Fruit fly (Drosophila melanogaster) whole organism, embryonic: ENCODE measurements around the gene CG12241.

Source experiments
- B-H1 ChIP-seq: fragments of 200-800 bp; sonication (Bioruptor generic); IDR thresholded peaks from 3 replicates; pipeline ENCODE4 v1.3.6; 2022; ENCODE audit warnings: missing biosample characterization, missing genetic modification characterization
- CG10147 ChIP-seq: fragments of 200-800 bp; sonication (Bioruptor generic); optimal IDR thresholded peaks from 2 replicates; lab custom pipeline; 2019; ENCODE audit warnings: missing biosample characterization, mild to moderate bottlenecking, missing genetic modification characterization, moderate library complexity
- CG10462 ChIP-seq: fragments of 200-800 bp; sonication (Bioruptor generic); optimal IDR thresholded peaks from 2 replicates; lab custom pipeline; 2016; ENCODE audit warnings: missing biosample characterization, missing genetic modification characterization
- CG11085 ChIP-seq: fragments of 200-800 bp; sonication (Bioruptor generic); IDR thresholded peaks from 2 replicates; pipeline ENCODE4 v1.3.6; 2022; ENCODE audit warnings: missing biosample characterization, missing genetic modification characterization
- CG11247 ChIP-seq: fragments of 200-800 bp; sonication (Bioruptor generic); IDR thresholded peaks from 2 replicates; pipeline ENCODE4 v1.3.6; 2022; ENCODE audit warnings: missing biosample characterization, missing genetic modification characterization
- CG11695 ChIP-seq: fragments of 200-800 bp; sonication (Bioruptor generic); IDR thresholded peaks from 3 replicates; pipeline ENCODE4 v1.3.6; 2022; ENCODE audit warnings: missing biosample characterization, missing genetic modification characterization
- CG12104 ChIP-seq: fragments of 200-800 bp; sonication (Bioruptor generic); optimal IDR thresholded peaks from 3 replicates; lab custom pipeline; 2016; ENCODE audit warnings: missing biosample characterization, missing genetic modification characterization
- CG13775 ChIP-seq: fragments of 200-800 bp; sonication (Bioruptor generic); optimal IDR thresholded peaks from 3 replicates; lab custom pipeline; 2017; ENCODE audit warnings: missing biosample characterization, mild to moderate bottlenecking, missing genetic modification characterization
- CG14014 ChIP-seq: fragments of 200-800 bp; sonication (Bioruptor generic); IDR thresholded peaks from 2 replicates; pipeline ENCODE4 v1.3.6; 2022; ENCODE audit warnings: missing biosample characterization, missing genetic modification characterization
- CG14441 ChIP-seq: fragments of 200-800 bp; sonication (Bioruptor generic); IDR thresholded peaks from 2 replicates; pipeline ENCODE4 v1.3.6; 2022; ENCODE audit warnings: missing biosample characterization, missing genetic modification characterization
- CG1529 ChIP-seq: fragments of 200-800 bp; sonication (Bioruptor generic); optimal IDR thresholded peaks from 3 replicates; lab custom pipeline; 2018; ENCODE audit warnings: missing biosample characterization, missing genetic modification characterization
- CG17612 ChIP-seq: fragments of 200-800 bp; sonication (Bioruptor generic); IDR thresholded peaks from 2 replicates; pipeline ENCODE4 v1.3.6; 2022; ENCODE audit warnings: missing biosample characterization, missing genetic modification characterization
- CG2116 ChIP-seq: fragments of 200-800 bp; sonication (Bioruptor generic); optimal IDR thresholded peaks from 3 replicates; lab custom pipeline; 2018; ENCODE audit warnings: missing biosample characterization, mild to moderate bottlenecking, missing genetic modification characterization
- CG31441 ChIP-seq: fragments of 200-800 bp; sonication (Bioruptor generic); IDR thresholded peaks from 2 replicates; pipeline ENCODE4 v1.3.6; 2022; ENCODE audit warnings: missing biosample characterization, missing genetic modification characterization
- CG5245 ChIP-seq: fragments of 200-800 bp; sonication (Bioruptor generic); optimal IDR thresholded peaks from 3 replicates; lab custom pipeline; 2016; ENCODE audit warnings: missing biosample characterization, missing genetic modification characterization
- CG7357 ChIP-seq: fragments of 200-800 bp; sonication (Bioruptor generic); IDR thresholded peaks from 3 replicates; pipeline ENCODE4 v1.3.6; 2022; ENCODE audit warnings: missing biosample characterization, missing genetic modification characterization
- CG8281 ChIP-seq: fragments of 200-800 bp; sonication (Bioruptor generic); optimal IDR thresholded peaks from 2 replicates; lab custom pipeline; 2018; ENCODE audit warnings: missing biosample characterization, mild to moderate bottlenecking, missing genetic modification characterization, moderate library complexity
- CG9727 ChIP-seq: fragments of 200-800 bp; sonication (Bioruptor generic); optimal IDR thresholded peaks from 3 replicates; lab custom pipeline; 2017; ENCODE audit warnings: missing biosample characterization, mild to moderate bottlenecking, missing genetic modification characterization
- CG9817 ChIP-seq: fragments of 200-800 bp; sonication (Bioruptor generic); optimal IDR thresholded peaks from 2 replicates; lab custom pipeline; 2018; ENCODE audit warnings: missing biosample characterization, mild to moderate bottlenecking, missing genetic modification characterization, moderate library complexity
- GATAe ChIP-seq: fragments of 200-800 bp; sonication (Bioruptor generic); conservative IDR thresholded peaks from 2 replicates; pipeline ENCODE4 v1.3.6; 2022; ENCODE audit warnings: missing biosample characterization, missing genetic modification characterization
- HHEX ChIP-seq: fragments of 200-800 bp; sonication (Bioruptor generic); optimal IDR thresholded peaks from 3 replicates; lab custom pipeline; 2017; ENCODE audit warnings: missing biosample characterization, mild to moderate bottlenecking, missing genetic modification characterization, missing genetic modification reagents
- HLHmδ ChIP-seq: fragments of 200-800 bp; sonication (Bioruptor generic); optimal IDR thresholded peaks from 2 replicates; lab custom pipeline; 2018; ENCODE audit warnings: missing biosample characterization, mild to moderate bottlenecking, missing genetic modification characterization, moderate library complexity
- Rfx ChIP-seq: fragments of 200-800 bp; sonication (Bioruptor generic); IDR thresholded peaks from 2 replicates; pipeline ENCODE4 v1.3.6; 2022; ENCODE audit warnings: missing biosample characterization, missing genetic modification characterization
- Sox102F ChIP-seq: fragments of 200-800 bp; sonication (Bioruptor generic); optimal IDR thresholded peaks from 2 replicates; lab custom pipeline; 2018; ENCODE audit warnings: missing biosample characterization, mild to moderate bottlenecking, missing genetic modification characterization, moderate library complexity
- Ssrp ChIP-seq: fragments of 200-800 bp; sonication (Bioruptor generic); optimal IDR thresholded peaks from 2 replicates; lab custom pipeline; 2018; ENCODE audit warnings: missing biosample characterization, mild to moderate bottlenecking, missing genetic modification characterization, moderate library complexity
- Xrp1 ChIP-seq: fragments of 200-800 bp; sonication (Bioruptor generic); IDR thresholded peaks from 2 replicates; pipeline ENCODE4 v1.3.6; 2022; ENCODE audit warnings: missing biosample characterization, missing genetic modification characterization
- ase ChIP-seq: fragments of 200-800 bp; sonication (Bioruptor generic); IDR thresholded peaks from 3 replicates; pipeline ENCODE4 v1.3.6; 2022; ENCODE audit warnings: missing biosample characterization, missing genetic modification characterization
- ash1 ChIP-seq: fragments of 200-800 bp; sonication (Bioruptor generic); optimal IDR thresholded peaks from 2 replicates; lab custom pipeline; 2018; ENCODE audit warnings: missing biosample characterization, mild to moderate bottlenecking, missing genetic modification characterization
- chinmo ChIP-seq: fragments of 200-800 bp; sonication (Bioruptor generic); IDR thresholded peaks from 4 replicates; pipeline ENCODE4 v1.3.6; 2022; ENCODE audit warnings: missing biosample characterization, missing genetic modification characterization; ENCODE audit not compliant: partially characterized antibody
- corto ChIP-seq: fragments of 200-800 bp; sonication (Bioruptor generic); optimal IDR thresholded peaks from 2 replicates; lab custom pipeline; 2016; ENCODE audit warnings: missing biosample characterization, mild to moderate bottlenecking, missing genetic modification characterization, moderate library complexity
- dan ChIP-seq: fragments of 200-800 bp; sonication (Bioruptor generic); IDR thresholded peaks from 2 replicates; pipeline ENCODE4 v1.3.6; 2022; ENCODE audit warnings: missing biosample characterization, missing genetic modification characterization
- dmrt11E ChIP-seq: fragments of 200-800 bp; sonication (Bioruptor generic); optimal IDR thresholded peaks from 3 replicates; lab custom pipeline; 2018; ENCODE audit warnings: missing biosample characterization, mild to moderate bottlenecking, missing genetic modification characterization, moderate library complexity
- gcm2 ChIP-seq: fragments of 200-800 bp; sonication (Bioruptor generic); optimal IDR thresholded peaks from 2 replicates; lab custom pipeline; 2016; ENCODE audit warnings: missing biosample characterization, missing genetic modification characterization
- gt ChIP-seq: fragments of 200-800 bp; sonication (Bioruptor generic); IDR thresholded peaks from 2 replicates; pipeline ENCODE4 v1.3.6; 2022; ENCODE audit warnings: missing biosample characterization, missing genetic modification characterization
- hkb ChIP-seq, 2 experiments: fragments of 200-800 bp in 1 of 2; fragments of >200 bp in 1 of 2; sonication (Bioruptor generic) in 1 of 2; IDR thresholded peaks in 1 of 2; optimal IDR thresholded peaks in 1 of 2; 2 replicates each; pipeline versions ENCODE4 v1.3.6 to Lab custom; 2017 to 2022; ENCODE audit warnings: missing biosample characterization in 1 of 2, missing genetic modification characterization in 1 of 2
- ken ChIP-seq: fragments of 200-800 bp; sonication (Bioruptor generic); IDR thresholded peaks from 3 replicates; pipeline ENCODE4 v1.3.6; 2022; ENCODE audit warnings: missing biosample characterization, missing genetic modification characterization
- lilli ChIP-seq: fragments of 200-800 bp; sonication (Bioruptor generic); optimal IDR thresholded peaks from 3 replicates; lab custom pipeline; 2016; ENCODE audit warnings: missing biosample characterization, missing genetic modification characterization
- lmd ChIP-seq: fragments of 200-800 bp; sonication (Bioruptor generic); IDR thresholded peaks from 2 replicates; pipeline ENCODE4 v1.3.6; 2022; ENCODE audit warnings: missing biosample characterization, missing genetic modification characterization
- odd ChIP-seq: fragments of 200-800 bp; sonication (Bioruptor generic); optimal IDR thresholded peaks from 2 replicates; lab custom pipeline; 2017; ENCODE audit warnings: missing biosample characterization, mild to moderate bottlenecking, missing genetic modification characterization
- p53 ChIP-seq: fragments of 200-800 bp; sonication (Bioruptor generic); optimal IDR thresholded peaks from 2 replicates; lab custom pipeline; 2016; ENCODE audit warnings: missing biosample characterization, missing genetic modification characterization
- pfk ChIP-seq: fragments of 200-800 bp; sonication (Bioruptor generic); optimal IDR thresholded peaks from 2 replicates; lab custom pipeline; 2018; ENCODE audit warnings: missing biosample characterization, mild to moderate bottlenecking, missing genetic modification characterization, moderate library complexity
- pho ChIP-seq: fragments of 200-800 bp; sonication (Bioruptor generic); optimal IDR thresholded peaks from 2 replicates; lab custom pipeline; 2016; ENCODE audit warnings: missing biosample characterization, missing genetic modification characterization
- pita ChIP-seq: fragments of 200-800 bp; sonication (Bioruptor generic); optimal IDR thresholded peaks from 2 replicates; lab custom pipeline; 2017; ENCODE audit warnings: missing biosample characterization, mild to moderate bottlenecking, missing genetic modification characterization
- pros ChIP-seq: fragments of 200-800 bp; sonication (Bioruptor generic); optimal IDR thresholded peaks from 3 replicates; lab custom pipeline; 2019; ENCODE audit warnings: missing biosample characterization, mild to moderate bottlenecking, missing genetic modification characterization, moderate library complexity
- pum ChIP-seq: fragments of 200-800 bp; sonication (Bioruptor generic); optimal IDR thresholded peaks from 2 replicates; lab custom pipeline; 2016; ENCODE audit warnings: missing biosample characterization, missing genetic modification characterization
- shn ChIP-seq: fragments of 200-800 bp; sonication (Bioruptor generic); optimal IDR thresholded peaks from 3 replicates; lab custom pipeline; 2016; ENCODE audit warnings: missing biosample characterization, missing genetic modification characterization
- slou ChIP-seq: fragments of 200-800 bp; sonication (Bioruptor generic); optimal IDR thresholded peaks from 3 replicates; lab custom pipeline; 2016; ENCODE audit warnings: missing biosample characterization, missing genetic modification characterization
- ssp ChIP-seq: fragments of 200-800 bp; sonication (Bioruptor generic); IDR thresholded peaks from 2 replicates; pipeline ENCODE4 v1.3.6; 2022; ENCODE audit warnings: missing biosample characterization, missing genetic modification characterization
- stc ChIP-seq: fragments of 200-800 bp; sonication (Bioruptor generic); IDR thresholded peaks from 2 replicates; pipeline ENCODE4 v1.3.6; 2022; ENCODE audit warnings: missing biosample characterization, missing genetic modification characterization
- toy ChIP-seq: fragments of 200-800 bp; sonication (Bioruptor generic); IDR thresholded peaks from 2 replicates; pipeline ENCODE4 v1.3.6; 2022; ENCODE audit warnings: missing biosample characterization, missing genetic modification characterization
- zfh1 ChIP-seq: fragments of 200-800 bp; sonication (Bioruptor generic); IDR thresholded peaks from 3 replicates; pipeline ENCODE4 v1.3.6; 2022; ENCODE audit warnings: missing biosample characterization, missing genetic modification characterization

CG12241 gene

DNA sequence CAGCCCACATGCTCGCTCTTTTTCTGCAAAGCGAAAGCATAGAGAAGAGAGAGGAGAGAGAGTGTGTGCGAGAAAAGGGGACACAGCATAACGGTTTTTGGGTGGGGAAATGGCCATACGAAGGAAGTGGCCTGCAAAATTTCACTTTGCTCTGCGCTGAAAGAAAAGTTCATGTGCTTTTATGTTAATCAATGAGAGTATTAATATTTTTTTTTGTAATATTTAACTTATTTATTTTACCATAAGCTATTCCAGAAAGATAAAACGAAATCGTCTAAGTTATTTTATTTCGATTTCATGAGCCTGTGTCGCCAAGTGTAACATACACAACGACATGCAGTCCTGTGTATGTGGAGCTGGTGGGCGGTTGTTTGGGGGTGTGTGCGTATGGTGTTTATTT, 31.4 kb downstream of the CG12241 start (continued):
- TF ChIP-seq gcm2 (GFP tag; lab: Kevin White, UChicago) = no peak
- TF ChIP-seq Sox102F = no peak
- TF ChIP-seq CG7357 (GFP tag; lab: Robert Waterston, UW) = peak; percentile 48; the same call in 1 of the 3 replicates
- peak; percentile 57; the same call in 2 of the 3 replicates for TF ChIP-seq B-H1 (GFP tag; lab: Robert Waterston, UW)
- peak; percentile 5 for TF ChIP-seq Ssrp (tag; lab: Kevin White, UChicago)
- TF ChIP-seq CG8281 (tag; lab: Kevin White, UChicago) = no peak
- peak; percentile 71 for TF ChIP-seq stc
- TF ChIP-seq CG11247 (GFP tag; lab: Robert Waterston, UW) = peak; percentile 68
- no peak for TF ChIP-seq CG1529
- TF ChIP-seq zfh1 (GFP tag; lab: Robert Waterston, UW) = 0 out of 3 replicates have a peak, but pooled peaks have one; percentile 45
- no peak for TF ChIP-seq pum (GFP tag; lab: Kevin White, UChicago)
- TF ChIP-seq dmrt11E (tag; lab: Kevin White, UChicago) = no peak
- peak; percentile 83 for TF ChIP-seq CG14014 (GFP tag; lab: Robert Waterston, UW)
- TF ChIP-seq chinmo (GFP tag; lab: Robert Waterston, UW) = 0 out of 4 replicates have a peak, but pooled peaks have one; percentile 18
- TF ChIP-seq CG11695 (GFP tag; lab: Robert Waterston, UW) = peak; percentile 74
- peak; percentile 52; the same call in 1 of the 2 replicates for TF ChIP-seq CG17612 (GFP tag; lab: Robert Waterston, UW)
- no peak for TF ChIP-seq HLHmδ (GFP tag; lab: Kevin White, UChicago)
- TF ChIP-seq Xrp1 (GFP tag; lab: Robert Waterston, UW) = peak; percentile 81
- TF ChIP-seq slou (GFP tag; lab: Kevin White, UChicago) = no peak
- TF ChIP-seq CG13775 (GFP tag; lab: Kevin White, UChicago) = peak; percentile 66
- peak; percentile 84 for TF ChIP-seq Rfx (GFP tag; lab: Robert Waterston, UW)
- TF ChIP-seq ase (GFP tag; lab: Robert Waterston, UW) = peak; percentile 56; the same call in 2 of the 3 replicates
- TF ChIP-seq CG9727 (GFP tag; lab: Kevin White, UChicago) = peak; percentile 63
- peak; percentile 65 for TF ChIP-seq lmd (GFP tag; lab: Robert Waterston, UW)
- no peak for TF ChIP-seq pita (GFP tag; lab: Kevin White, UChicago)
- TF ChIP-seq CG5245 (GFP tag; lab: Kevin White, UChicago) = no peak
- TF ChIP-seq ken (GFP tag; lab: Robert Waterston, UW) = peak; percentile 65; the same call in 1 of the 3 replicates
- TF ChIP-seq lilli (GFP tag; lab: Kevin White, UChicago) = peak; percentile 65
- TF ChIP-seq CG10147 (GFP tag; lab: Kevin White, UChicago) = no peak
- peak; percentile 69 for TF ChIP-seq CG9817 (tag; lab: Kevin White, UChicago)
- peak; percentile 25 for TF ChIP-seq CG2116
- no peak for TF ChIP-seq pfk (GFP tag; lab: Kevin White, UChicago)
- no peak; the same call in none of the 2 replicates for TF ChIP-seq CG31441
- 0 out of 2 replicates have a peak, but pooled peaks have one; percentile 14 for TF ChIP-seq gt (GFP tag; lab: Robert Waterston, UW)
- peak; percentile 42 for TF ChIP-seq HHEX (GFP tag; lab: Kevin White, UChicago)
- 0 out of 2 replicates have a peak, but pooled peaks have one; percentile 28 for TF ChIP-seq toy
- TF ChIP-seq CG10462 (GFP tag; lab: Kevin White, UChicago) = no peak
- no peak for TF ChIP-seq hkb (optimal IDR thresholded peaks at IDR 0.05; lab: Kevin White, UChicago)
- TF ChIP-seq hkb (GFP tag; IDR thresholded peaks at IDR 0.05; lab: Robert Waterston, UW) = peak; percentile 85
- TF ChIP-seq ssp (GFP tag; lab: Robert Waterston, UW) = peak; percentile 53
- TF ChIP-seq dan = no peak
- TF ChIP-seq odd (GFP tag; lab: Kevin White, UChicago) = no peak
- peak; percentile 73 for TF ChIP-seq CG14441
- no peak for TF ChIP-seq ash1
- TF ChIP-seq p53 (GFP tag; lab: Kevin White, UChicago) = no peak
- TF ChIP-seq corto (GFP tag; lab: Kevin White, UChicago) = no peak
- TF ChIP-seq shn (GFP tag; lab: Kevin White, UChicago) = no peak
- TF ChIP-seq pho = peak; percentile 46
- no peak for TF ChIP-seq CG12104 (GFP tag; lab: Kevin White, UChicago)
- 0 out of 2 replicates have a peak, but pooled peaks have one; percentile 24 for TF ChIP-seq CG11085 (GFP tag; lab: Robert Waterston, UW)
- no peak for TF ChIP-seq pros (GFP tag; lab: Kevin White, UChicago)
- TF ChIP-seq GATAe (GFP tag; lab: Robert Waterston, UW) = 0 out of 2 replicates have a peak, but pooled peaks have one; percentile 14
